Fruit fly (Drosophila melanogaster) whole organism, embryonic: ENCODE results near the gene CG43245.

ENCODE experiments used
- Bgb ChIP-seq: fragments of 200-800 bp; sonication (Bioruptor generic); IDR thresholded peaks from 2 replicates; pipeline ENCODE4 v1.3.6; 2022; ENCODE audit warnings: missing biosample characterization, missing genetic modification characterization; ENCODE audit not compliant: partially characterized antibody
- Blimp-1 ChIP-seq: fragments of 200-800 bp; sonication (Bioruptor generic); optimal IDR thresholded peaks from 3 replicates; lab custom pipeline; 2018; ENCODE audit warnings: missing biosample characterization, missing genetic modification characterization, mild to moderate bottlenecking, moderate library complexity, missing genetic modification reagents
- CG11504 ChIP-seq: fragments of 200-800 bp; sonication (Bioruptor generic); optimal IDR thresholded peaks from 3 replicates; lab custom pipeline; 2019; ENCODE audit warnings: missing biosample characterization, mild to moderate bottlenecking, missing genetic modification characterization, moderate library complexity
- CG12104 ChIP-seq: fragments of 200-800 bp; sonication (Bioruptor generic); optimal IDR thresholded peaks from 3 replicates; lab custom pipeline; 2016; ENCODE audit warnings: missing biosample characterization, missing genetic modification characterization
- CG13287 ChIP-seq: fragments of 200-800 bp; sonication (Bioruptor generic); IDR thresholded peaks from 2 replicates; pipeline ENCODE4 v1.3.6; 2022; ENCODE audit warnings: missing biosample characterization, missing genetic modification characterization; ENCODE audit not compliant: partially characterized antibody
- CG1602 ChIP-seq: fragments of 200-800 bp; sonication (Bioruptor generic); optimal IDR thresholded peaks from 3 replicates; lab custom pipeline; 2016; ENCODE audit warnings: missing biosample characterization, missing genetic modification characterization
- CG1647 ChIP-seq: fragments of 200-800 bp; sonication (Bioruptor generic); optimal IDR thresholded peaks from 3 replicates; lab custom pipeline; 2016; ENCODE audit warnings: missing biosample characterization, missing genetic modification characterization
- CG16863 ChIP-seq: fragments of 200-800 bp; sonication (Bioruptor generic); optimal IDR thresholded peaks from 3 replicates; lab custom pipeline; 2016; ENCODE audit warnings: missing biosample characterization, missing genetic modification characterization
- CG17385 ChIP-seq: fragments of 200-800 bp; sonication (Bioruptor generic); optimal IDR thresholded peaks from 3 replicates; lab custom pipeline; 2018; ENCODE audit warnings: missing biosample characterization, mild to moderate bottlenecking, missing genetic modification characterization
- CG17612 ChIP-seq: fragments of 200-800 bp; sonication (Bioruptor generic); IDR thresholded peaks from 2 replicates; pipeline ENCODE4 v1.3.6; 2022; ENCODE audit warnings: missing biosample characterization, missing genetic modification characterization
- CG2116 ChIP-seq: fragments of 200-800 bp; sonication (Bioruptor generic); optimal IDR thresholded peaks from 3 replicates; lab custom pipeline; 2018; ENCODE audit warnings: missing biosample characterization, mild to moderate bottlenecking, missing genetic modification characterization
- CG30431 ChIP-seq: fragments of 200-800 bp; sonication (Bioruptor generic); optimal IDR thresholded peaks from 2 replicates; lab custom pipeline; 2017; ENCODE audit warnings: missing biosample characterization, missing genetic modification characterization
- CG31365 ChIP-seq: fragments of 200-800 bp; sonication (Bioruptor generic); optimal IDR thresholded peaks from 2 replicates; lab custom pipeline; 2018; ENCODE audit warnings: missing biosample characterization, mild to moderate bottlenecking, missing genetic modification characterization
- CG34376 ChIP-seq: fragments of 200-800 bp; sonication (Bioruptor generic); optimal IDR thresholded peaks from 2 replicates; lab custom pipeline; 2018; ENCODE audit warnings: missing biosample characterization, mild to moderate bottlenecking, missing genetic modification characterization
- CG3838 ChIP-seq: fragments of 200-800 bp; sonication (Bioruptor generic); optimal IDR thresholded peaks from 3 replicates; lab custom pipeline; 2016; ENCODE audit warnings: missing biosample characterization, missing genetic modification characterization
- CG3847 ChIP-seq: fragments of 200-800 bp; sonication (Bioruptor generic); IDR thresholded peaks from 2 replicates; pipeline ENCODE4 v1.3.6; 2022; ENCODE audit warnings: missing biosample characterization, missing genetic modification characterization
- CG7556 ChIP-seq: fragments of 200-800 bp; sonication (Bioruptor generic); optimal IDR thresholded peaks from 2 replicates; lab custom pipeline; 2017; ENCODE audit warnings: missing biosample characterization, mild to moderate bottlenecking, missing genetic modification characterization
- CHES-1-like ChIP-seq: fragments of 200-800 bp; sonication (Bioruptor generic); optimal IDR thresholded peaks from 2 replicates; lab custom pipeline; 2016; ENCODE audit warnings: missing biosample characterization, missing genetic modification characterization
- Dek ChIP-seq: fragments of 200-800 bp; sonication (Bioruptor generic); optimal IDR thresholded peaks from 3 replicates; lab custom pipeline; 2019; ENCODE audit warnings: missing biosample characterization, mild to moderate bottlenecking, missing genetic modification characterization, moderate library complexity
- Ets97D ChIP-seq: fragments of 200-800 bp; sonication (Bioruptor generic); optimal IDR thresholded peaks from 3 replicates; lab custom pipeline; 2016; ENCODE audit warnings: missing biosample characterization, missing genetic modification characterization
- Fer1 ChIP-seq: fragments of 200-800 bp; sonication (Bioruptor generic); optimal IDR thresholded peaks from 2 replicates; lab custom pipeline; 2017; ENCODE audit warnings: missing biosample characterization, mild to moderate bottlenecking, missing genetic modification characterization
- H2.0 ChIP-seq: fragments of 200-800 bp; sonication (Bioruptor generic); IDR thresholded peaks from 2 replicates; pipeline ENCODE4 v1.3.6; 2022; ENCODE audit warnings: missing biosample characterization, missing genetic modification characterization
- MESR4 ChIP-seq: fragments of 200-800 bp; sonication (Bioruptor generic); optimal IDR thresholded peaks from 2 replicates; lab custom pipeline; 2018; ENCODE audit warnings: missing biosample characterization, mild to moderate bottlenecking, missing genetic modification characterization, moderate library complexity
- NC2β ChIP-seq: fragments of 200-800 bp; sonication (Bioruptor generic); optimal IDR thresholded peaks from 2 replicates; lab custom pipeline; 2016; ENCODE audit warnings: missing biosample characterization, missing genetic modification characterization
- Scr ChIP-seq: fragments of 200-800 bp; sonication (Bioruptor generic); IDR thresholded peaks from 2 replicates; pipeline ENCODE4 v1.3.6; 2022; ENCODE audit warnings: missing biosample characterization, missing genetic modification characterization; ENCODE audit not compliant: partially characterized antibody
- Side ChIP-seq: fragments of 200-800 bp; sonication (Bioruptor generic); optimal IDR thresholded peaks from 2 replicates; lab custom pipeline; 2016; ENCODE audit warnings: missing biosample characterization, missing genetic modification characterization
- Vsx1 ChIP-seq: fragments of 200-800 bp; sonication (Bioruptor generic); optimal IDR thresholded peaks from 2 replicates; lab custom pipeline; 2017; ENCODE audit warnings: missing biosample characterization, mild to moderate bottlenecking, missing genetic modification characterization, missing genetic modification reagents
- abd-A ChIP-seq: fragments of 200-800 bp; sonication (Bioruptor generic); optimal IDR thresholded peaks from 3 replicates; lab custom pipeline; 2019; ENCODE audit warnings: missing biosample characterization, mild to moderate bottlenecking, missing genetic modification characterization, moderate library complexity
- ap ChIP-seq: fragments of 200-800 bp; sonication (Bioruptor generic); IDR thresholded peaks from 2 replicates; pipeline ENCODE4 v1.3.6; 2022; ENCODE audit warnings: missing biosample characterization, missing genetic modification characterization
- ase ChIP-seq: fragments of 200-800 bp; sonication (Bioruptor generic); IDR thresholded peaks from 3 replicates; pipeline ENCODE4 v1.3.6; 2022; ENCODE audit warnings: missing biosample characterization, missing genetic modification characterization
- ato ChIP-seq: fragments of 200-800 bp; sonication (Bioruptor generic); IDR thresholded peaks from 2 replicates; pipeline ENCODE4 v1.3.6; 2022; ENCODE audit warnings: missing biosample characterization, missing genetic modification characterization; ENCODE audit not compliant: partially characterized antibody
- bcd ChIP-seq: fragments of 200-800 bp; sonication (Bioruptor generic); optimal IDR thresholded peaks from 2 replicates; lab custom pipeline; 2017; ENCODE audit warnings: missing biosample characterization, mild to moderate bottlenecking, missing genetic modification characterization
- cg ChIP-seq: fragments of 200-800 bp; sonication (Bioruptor generic); optimal IDR thresholded peaks from 3 replicates; lab custom pipeline; 2019; ENCODE audit warnings: missing biosample characterization, mild to moderate bottlenecking, missing genetic modification characterization, moderate library complexity
- chinmo ChIP-seq: fragments of 200-800 bp; sonication (Bioruptor generic); IDR thresholded peaks from 4 replicates; pipeline ENCODE4 v1.3.6; 2022; ENCODE audit warnings: missing biosample characterization, missing genetic modification characterization; ENCODE audit not compliant: partially characterized antibody
- da ChIP-seq: fragments of 200-800 bp; sonication (Bioruptor generic); optimal IDR thresholded peaks from 2 replicates; lab custom pipeline; 2016; ENCODE audit warnings: missing biosample characterization, missing genetic modification characterization
- eve ChIP-seq, 2 experiments: fragments of >200 bp; optimal IDR thresholded peaks; 2 replicates each; lab custom pipeline; 2017; ENCODE audit warnings: missing biosample characterization in 2 of 2, missing genetic modification characterization in 2 of 2
- fru ChIP-seq: fragments of >200 bp; optimal IDR thresholded peaks from 2 replicates; lab custom pipeline; 2017
- gce ChIP-seq: fragments of 200-800 bp; sonication (Bioruptor generic); IDR thresholded peaks from 3 replicates; pipeline ENCODE4 v1.3.6; 2022; ENCODE audit warnings: missing biosample characterization, missing genetic modification characterization
- hth ChIP-seq: fragments of >200 bp; optimal IDR thresholded peaks from 2 replicates; lab custom pipeline; 2017; ENCODE audit warnings: inconsistent platforms
- inv ChIP-seq: fragments of 200-800 bp; sonication (Bioruptor generic); IDR thresholded peaks from 2 replicates; pipeline ENCODE4 v1.3.6; 2022; ENCODE audit warnings: missing biosample characterization, missing genetic modification characterization; ENCODE audit not compliant: partially characterized antibody
- jing ChIP-seq: fragments of 200-800 bp; sonication (Bioruptor generic); optimal IDR thresholded peaks from 2 replicates; lab custom pipeline; 2018; ENCODE audit warnings: missing biosample characterization, mild to moderate bottlenecking, missing genetic modification characterization
- kah ChIP-seq: fragments of 200-800 bp; sonication (Bioruptor generic); optimal IDR thresholded peaks from 2 replicates; lab custom pipeline; 2018; ENCODE audit warnings: missing biosample characterization, mild to moderate bottlenecking, missing genetic modification characterization
- klu ChIP-seq: fragments of 200-800 bp; sonication (Bioruptor generic); IDR thresholded peaks from 2 replicates; pipeline ENCODE4 v1.3.6; 2022; ENCODE audit warnings: missing biosample characterization, missing genetic modification characterization
- lab ChIP-seq: fragments of 200-800 bp; sonication (Bioruptor generic); optimal IDR thresholded peaks from 3 replicates; lab custom pipeline; 2017; ENCODE audit warnings: missing biosample characterization, missing genetic modification characterization, mild to moderate bottlenecking, moderate library complexity, missing genetic modification reagents
- nmo ChIP-seq: fragments of 200-800 bp; sonication (Bioruptor generic); optimal IDR thresholded peaks from 2 replicates; lab custom pipeline; 2018; ENCODE audit warnings: missing biosample characterization, mild to moderate bottlenecking, missing genetic modification characterization, moderate library complexity
- ro ChIP-seq: fragments of 200-800 bp; sonication (Bioruptor generic); IDR thresholded peaks from 2 replicates; pipeline ENCODE4 v1.3.6; 2022; ENCODE audit warnings: missing biosample characterization, missing genetic modification characterization
- salm ChIP-seq: fragments of 200-800 bp; sonication (Bioruptor generic); optimal IDR thresholded peaks from 2 replicates; lab custom pipeline; 2018; ENCODE audit warnings: missing biosample characterization, mild to moderate bottlenecking, missing genetic modification characterization
- sens ChIP-seq: fragments of 200-800 bp; sonication (Bioruptor generic); peaks from one replicate; lab custom pipeline; 2016; ENCODE audit warnings: missing biosample characterization, missing genetic modification characterization
- sens-2 ChIP-seq: fragments of 200-800 bp; sonication (Bioruptor generic); IDR thresholded peaks from 2 replicates; pipeline ENCODE4 v1.3.6; 2022; ENCODE audit warnings: missing biosample characterization, missing genetic modification characterization
- sim ChIP-seq: fragments of 200-800 bp; sonication (Bioruptor generic); IDR thresholded peaks from 2 replicates; pipeline ENCODE4 v1.3.6; 2022; ENCODE audit warnings: missing biosample characterization, missing genetic modification characterization
- stwl ChIP-seq: fragments of 200-800 bp; sonication (Bioruptor generic); optimal IDR thresholded peaks from 3 replicates; lab custom pipeline; 2018; ENCODE audit warnings: missing biosample characterization, mild to moderate bottlenecking, missing genetic modification characterization, moderate library complexity
- tin ChIP-seq: fragments of 200-800 bp; sonication (Bioruptor generic); optimal IDR thresholded peaks from 3 replicates; lab custom pipeline; 2016; ENCODE audit warnings: missing biosample characterization, missing genetic modification characterization

CG43245 gene

DNA sequence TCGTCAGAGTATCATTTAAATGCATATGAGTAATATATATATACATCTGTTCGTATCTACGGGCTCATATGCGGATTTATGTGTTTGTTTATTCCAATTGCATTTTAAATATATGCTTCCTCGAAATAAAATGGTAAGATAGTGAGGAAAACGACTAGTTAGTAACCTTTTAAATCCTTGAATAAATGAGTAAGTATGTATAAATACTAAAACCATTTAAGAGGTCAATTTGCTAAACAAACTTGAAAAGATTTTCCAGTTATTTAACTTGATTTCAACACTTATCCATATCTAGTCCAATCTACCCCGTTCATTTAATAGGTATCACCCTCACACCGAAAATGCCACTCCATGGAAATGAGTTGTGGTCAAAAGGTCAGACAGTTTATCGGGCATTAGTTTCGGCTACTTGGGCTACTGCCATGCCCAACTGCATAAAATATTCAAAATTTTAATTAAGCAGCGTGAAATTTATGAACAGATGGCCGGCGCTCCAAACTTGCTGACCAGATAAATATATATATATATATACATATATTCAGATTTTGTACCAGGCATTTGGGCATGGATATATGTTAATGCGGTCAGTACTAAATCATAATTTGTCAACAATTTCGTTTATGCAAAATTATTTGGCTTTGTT lies 26.1 kb upstream of the CG43245 start (continued):
- TF ChIP-seq Dek (tag; lab: Kevin White, UChicago) (peak; percentile 8), MESR4 (no peak), Ets97D (GFP tag; lab: Kevin White, UChicago) (no peak), da (GFP tag; lab: Kevin White, UChicago) (no peak), Vsx1 (GFP tag; lab: Kevin White, UChicago) (peak; percentile 46), CG3847 (GFP tag; lab: Robert Waterston, UW) (no peak), inv (no peak), CG17612 (GFP tag; lab: Robert Waterston, UW) (peak; percentile 12; the same call in 1 of the 2 replicates), gce (GFP tag; lab: Robert Waterston, UW) (no peak), CG2116 (no peak), CG16863 (GFP tag; lab: Kevin White, UChicago) (no peak), CG31365 (no peak), sens-2 (GFP tag; lab: Robert Waterston, UW) (no peak), CG34376 (GFP tag; lab: Kevin White, UChicago) (no peak), Side (peak; percentile 58), fru (lab: Kevin White, UChicago) (no peak), Scr (GFP tag; lab: Robert Waterston, UW) (no peak), cg (GFP tag; lab: Kevin White, UChicago) (no peak), jing (peak; percentile 15), CG1647 (GFP tag; lab: Kevin White, UChicago) (peak; percentile 27), CG7556 (GFP tag; lab: Kevin White, UChicago) (peak; percentile 43), Bgb (no peak), CG13287 (GFP tag; lab: Robert Waterston, UW) (no peak), abd-A (tag; lab: Kevin White, UChicago) (peak; percentile 23), ro (GFP tag; lab: Robert Waterston, UW) (no peak), sim (GFP tag; lab: Robert Waterston, UW) (no peak), nmo (GFP tag; lab: Kevin White, UChicago) (peak; percentile 80), Fer1 (GFP tag; lab: Kevin White, UChicago) (no peak), tin (peak; percentile 3), bcd (peak; percentile 41), ase (GFP tag; lab: Robert Waterston, UW) (peak; percentile 64; the same call in 2 of the 3 replicates), CG17385 (GFP tag; lab: Kevin White, UChicago) (peak; percentile 7), H2.0 (0 out of 2 replicates have a peak, but pooled peaks have one; percentile 57), Blimp-1 (GFP tag; lab: Kevin White, UChicago) (peak; percentile 77), ap (peak; percentile 31; the same call in 1 of the 2 replicates), ato (no peak)

DNA sequence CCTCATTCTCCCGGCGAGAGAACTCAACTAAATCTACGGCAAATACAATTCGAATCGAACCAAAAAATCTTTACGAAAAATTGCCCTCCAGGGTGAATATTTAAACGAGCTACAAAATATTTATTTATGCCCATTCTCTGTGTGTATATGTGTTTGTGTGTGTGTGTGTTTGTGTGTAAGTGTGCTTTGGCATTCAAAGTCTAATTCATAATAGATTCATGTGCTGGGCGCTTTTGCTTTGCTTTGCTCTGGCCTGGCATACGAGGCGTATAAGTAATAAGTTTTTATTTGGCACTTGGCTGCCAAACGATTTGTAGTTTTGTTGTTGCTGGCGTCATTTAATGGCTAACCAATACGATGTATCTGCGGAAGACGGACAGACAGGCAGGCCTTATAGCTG lies 24.3 kb upstream of the CG43245 start:
- TF ChIP-seq cg (GFP tag; lab: Kevin White, UChicago) (peak; percentile 41), kah (no peak), eve (GFP tag; optimal IDR thresholded peaks at IDR 0.05; lab: Kevin White, UChicago) (peak in 1 of 2 experiments; percentile 14), CG12104 (no peak), CG30431 (GFP tag; lab: Kevin White, UChicago) (no peak), CG1602 (no peak), salm (tag; lab: Kevin White, UChicago) (no peak), jing (no peak), NC2β (GFP tag; lab: Kevin White, UChicago) (no peak), sens-2 (GFP tag; lab: Robert Waterston, UW) (0 out of 2 replicates have a peak, but pooled peaks have one; percentile 4), sens (peak; percentile 22), chinmo (peak; percentile 73; the same call in 2 of the 4 replicates), CG3838 (GFP tag; lab: Kevin White, UChicago) (no peak), lab (GFP tag; lab: Kevin White, UChicago) (peak; percentile 13), stwl (tag; lab: Kevin White, UChicago) (no peak), CHES-1-like (GFP tag; lab: Kevin White, UChicago) (no peak), klu (no peak), hth (lab: Kevin White, UChicago) (no peak), CG11504 (tag; lab: Kevin White, UChicago) (no peak)
